Worm (Caenorhabditis elegans) whole organism, mixed stage, embryonic: Measurements from ENCODE around the gene F53A9.1.

Source experiments
- blmp-1 ChIP-seq: fragments of 150-350 bp; optimal IDR thresholded peaks from 2 replicates; lab custom pipeline; 2014; ENCODE audit warnings: missing biosample characterization, missing genetic modification characterization
- ceh-43 ChIP-seq: fragments of 200-800 bp; sonication (Bioruptor generic); optimal IDR thresholded peaks from 2 replicates; lab custom pipeline; 2018; ENCODE audit warnings: mild to moderate bottlenecking, missing genetic modification characterization, moderate library complexity, missing compliant biosample characterization
- lsy-2 ChIP-seq: fragments of 150-350 bp; optimal IDR thresholded peaks from 2 replicates; lab custom pipeline; 2014; ENCODE audit warnings: missing biosample characterization, missing genetic modification characterization
- sptf-1 ChIP-seq: sonication (generic microtip); optimal IDR thresholded peaks from 2 replicates; lab custom pipeline; 2017; ENCODE audit warnings: mild to moderate bottlenecking, missing genetic modification characterization, moderate library complexity, missing compliant biosample characterization

ce11 chrX:8716822-8717221 is 5.4 kb downstream of the F53A9.1 start, which contains the start of gene F53A9.7:
- TF ChIP-seq lsy-2, result no peak
- TF ChIP-seq blmp-1 (tag; lab: Kevin White, UChicago), result no peak
- no peak for TF ChIP-seq sptf-1 (tag; lab: Kevin White, UChicago)
- TF ChIP-seq ceh-43 (GFP tag; lab: Kevin White, UChicago), result no peak
